Worm (Caenorhabditis elegans) whole organism, L1 larva: Measurements from ENCODE around the gene Y53F4B.26.

Experiments used
- ceh-63 ChIP-seq: fragments of 200-800 bp; sonication (Bioruptor generic); optimal IDR thresholded peaks from 2 replicates; lab custom pipeline; 2018; ENCODE audit warnings: mild to moderate bottlenecking, missing genetic modification characterization, missing compliant biosample characterization
- elt-3 ChIP-seq, 6 experiments: fragments of 150-350 bp in 1 of 6; sonication (generic microtip); optimal IDR thresholded peaks; 2 replicates each; lab custom pipeline; 2017 to 2018; ENCODE audit warnings: missing biosample characterization in 6 of 6, missing genetic modification characterization in 6 of 6, inconsistent platforms in 1 of 6
- fkh-10 ChIP-seq: sonication (generic microtip); optimal IDR thresholded peaks from 2 replicates; lab custom pipeline; 2017; ENCODE audit warnings: missing biosample characterization, missing genetic modification reagents, missing genetic modification characterization
- pag-3 ChIP-seq: sonication (generic microtip); optimal IDR thresholded peaks from 2 replicates; lab custom pipeline; 2017; ENCODE audit warnings: missing genetic modification characterization, mild to moderate bottlenecking, missing compliant biosample characterization, antibody characterized with exemption, borderline replicate concordance; ENCODE audit not compliant: insufficient read depth
- tbx-2 ChIP-seq: sonication (generic microtip); optimal IDR thresholded peaks from 2 replicates; lab custom pipeline; 2016; ENCODE audit warnings: missing genetic modification characterization, missing compliant biosample characterization

ce11 chrII:15109844-15110243 lies 30.9 kb downstream of the Y53F4B.26 start, which contains the start of gene Y53F4B.39:
- no peak for TF ChIP-seq pag-3 (tag; lab: Kevin White, UChicago)
- no peak for TF ChIP-seq elt-3 (tag; optimal IDR thresholded peaks at IDR 0.05; lab: Kevin White, UChicago)
- TF ChIP-seq fkh-10 (GFP tag; lab: Kevin White, UChicago), result no peak
- TF ChIP-seq tbx-2 (tag; lab: Kevin White, UChicago), result no peak
- no peak for TF ChIP-seq ceh-63 (GFP tag; lab: Kevin White, UChicago)
